Fruit fly (Drosophila melanogaster): ENCODE measurements around the gene APC7.

DNA sequence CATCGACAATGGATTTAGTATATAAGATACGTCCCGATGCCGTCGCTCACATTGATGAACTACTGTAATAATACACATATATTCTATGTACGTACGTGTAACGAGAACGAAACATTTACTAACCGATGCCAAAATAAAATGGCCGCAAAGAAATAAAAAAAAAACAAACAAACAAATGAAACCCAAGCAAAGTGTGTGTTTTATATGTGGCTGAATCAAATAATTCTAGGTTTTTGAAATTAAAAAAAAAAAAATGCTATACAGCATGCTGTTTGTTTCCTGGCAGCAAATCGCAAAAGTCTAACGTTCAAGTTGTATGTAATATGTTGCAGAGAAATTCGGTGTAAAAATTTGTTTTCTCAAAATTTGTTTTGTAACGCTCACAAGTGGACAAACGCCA lies 7.9 kb upstream of the APC7 start, which contains the start of gene CG17717:
- TF ChIP-seq h (optimal IDR thresholded peaks at IDR 0.05) (no peak), Sin3A (optimal IDR thresholded peaks at IDR 0.05) (no peak), Myc (optimal IDR thresholded peaks at IDR 0.05) (no peak), insv (optimal IDR thresholded peaks at IDR 0.05) (no peak), ttk (optimal IDR thresholded peaks at IDR 0.05) (no peak), psq (optimal IDR thresholded peaks at IDR 0.05) (no peak)

Measured in Kc167 (cell line).